Fruit fly (Drosophila melanogaster) whole organism, embryonic: ENCODE data around the gene MED14.

Source experiments
- Aef1 ChIP-seq: fragments of 200-800 bp; sonication (Bioruptor generic); IDR thresholded peaks from 3 replicates; pipeline ENCODE4 v1.3.6; 2022; ENCODE audit warnings: missing biosample characterization, missing genetic modification characterization
- Bteb2 ChIP-seq: fragments of 200-800 bp; sonication (Bioruptor generic); optimal IDR thresholded peaks from 2 replicates; lab custom pipeline; 2016; ENCODE audit warnings: missing biosample characterization, missing genetic modification characterization
- CG10565 ChIP-seq: fragments of 200-800 bp; sonication (Bioruptor generic); optimal IDR thresholded peaks from 3 replicates; lab custom pipeline; 2016; ENCODE audit warnings: missing biosample characterization, mild to moderate bottlenecking, missing genetic modification characterization
- CG11085 ChIP-seq: fragments of 200-800 bp; sonication (Bioruptor generic); IDR thresholded peaks from 2 replicates; pipeline ENCODE4 v1.3.6; 2022; ENCODE audit warnings: missing biosample characterization, missing genetic modification characterization
- CG11247 ChIP-seq: fragments of 200-800 bp; sonication (Bioruptor generic); IDR thresholded peaks from 2 replicates; pipeline ENCODE4 v1.3.6; 2022; ENCODE audit warnings: missing biosample characterization, missing genetic modification characterization
- CG12071 ChIP-seq: fragments of 200-800 bp; sonication (Bioruptor generic); optimal IDR thresholded peaks from 3 replicates; lab custom pipeline; 2018; ENCODE audit warnings: missing biosample characterization, mild to moderate bottlenecking, missing genetic modification characterization
- CG13894 ChIP-seq: fragments of 200-800 bp; sonication (Bioruptor generic); optimal IDR thresholded peaks from 3 replicates; lab custom pipeline; 2018; ENCODE audit warnings: missing biosample characterization, mild to moderate bottlenecking, missing genetic modification characterization, moderate library complexity
- CG16815 ChIP-seq: fragments of 200-800 bp; sonication (Bioruptor generic); optimal IDR thresholded peaks from 3 replicates; lab custom pipeline; 2017; ENCODE audit warnings: missing biosample characterization, mild to moderate bottlenecking, missing genetic modification characterization
- CG31365 ChIP-seq: fragments of 200-800 bp; sonication (Bioruptor generic); optimal IDR thresholded peaks from 2 replicates; lab custom pipeline; 2018; ENCODE audit warnings: missing biosample characterization, mild to moderate bottlenecking, missing genetic modification characterization
- CG32772 ChIP-seq: fragments of 200-800 bp; sonication (Bioruptor generic); IDR thresholded peaks from 2 replicates; pipeline ENCODE4 v1.3.6; 2022; ENCODE audit warnings: missing biosample characterization, missing genetic modification characterization
- CG34376 ChIP-seq: fragments of 200-800 bp; sonication (Bioruptor generic); optimal IDR thresholded peaks from 2 replicates; lab custom pipeline; 2018; ENCODE audit warnings: missing biosample characterization, mild to moderate bottlenecking, missing genetic modification characterization
- CG4424 ChIP-seq: fragments of 200-800 bp; sonication (Bioruptor generic); optimal IDR thresholded peaks from 3 replicates; lab custom pipeline; 2016; ENCODE audit warnings: missing biosample characterization, missing genetic modification characterization
- CG5245 ChIP-seq: fragments of 200-800 bp; sonication (Bioruptor generic); optimal IDR thresholded peaks from 3 replicates; lab custom pipeline; 2016; ENCODE audit warnings: missing biosample characterization, missing genetic modification characterization
- CG7556 ChIP-seq: fragments of 200-800 bp; sonication (Bioruptor generic); optimal IDR thresholded peaks from 2 replicates; lab custom pipeline; 2017; ENCODE audit warnings: missing biosample characterization, mild to moderate bottlenecking, missing genetic modification characterization
- CG9797 ChIP-seq: fragments of 200-800 bp; sonication (Bioruptor generic); optimal IDR thresholded peaks from 3 replicates; lab custom pipeline; 2018; ENCODE audit warnings: missing biosample characterization, mild to moderate bottlenecking, missing genetic modification characterization
- Chrac-16 ChIP-seq: fragments of 200-800 bp; sonication (Bioruptor generic); optimal IDR thresholded peaks from 3 replicates; lab custom pipeline; 2016; ENCODE audit warnings: missing biosample characterization, missing genetic modification characterization
- CoRest ChIP-seq: fragments of 200-800 bp; sonication (Bioruptor generic); optimal IDR thresholded peaks from 3 replicates; lab custom pipeline; 2018; ENCODE audit warnings: missing biosample characterization, mild to moderate bottlenecking, missing genetic modification characterization, moderate library complexity
- Dek ChIP-seq: fragments of 200-800 bp; sonication (Bioruptor generic); optimal IDR thresholded peaks from 3 replicates; lab custom pipeline; 2019; ENCODE audit warnings: missing biosample characterization, mild to moderate bottlenecking, missing genetic modification characterization, moderate library complexity
- Ets97D ChIP-seq: fragments of 200-800 bp; sonication (Bioruptor generic); optimal IDR thresholded peaks from 3 replicates; lab custom pipeline; 2016; ENCODE audit warnings: missing biosample characterization, missing genetic modification characterization
- Hey ChIP-seq: fragments of 200-800 bp; sonication (Bioruptor generic); optimal IDR thresholded peaks from 3 replicates; lab custom pipeline; 2018; ENCODE audit warnings: missing biosample characterization, mild to moderate bottlenecking, missing genetic modification characterization
- Hmr ChIP-seq: fragments of 200-800 bp; sonication (Bioruptor generic); optimal IDR thresholded peaks from 3 replicates; lab custom pipeline; 2017; ENCODE audit warnings: mild to moderate bottlenecking, missing biosample characterization, missing genetic modification reagents, missing genetic modification characterization
- Hmx ChIP-seq: fragments of 200-800 bp; sonication (Bioruptor generic); optimal IDR thresholded peaks from 2 replicates; lab custom pipeline; 2016; ENCODE audit warnings: missing biosample characterization, missing genetic modification characterization
- Jarid2 ChIP-seq: fragments of 200-800 bp; sonication (Bioruptor generic); optimal IDR thresholded peaks from 3 replicates; lab custom pipeline; 2017; ENCODE audit warnings: mild to moderate bottlenecking, missing biosample characterization, missing genetic modification reagents, missing genetic modification characterization
- Mad ChIP-seq: fragments of 200-800 bp; sonication (Bioruptor generic); optimal IDR thresholded peaks from 2 replicates; lab custom pipeline; 2016; ENCODE audit warnings: missing biosample characterization, missing genetic modification characterization
- Meics ChIP-seq: fragments of 200-800 bp; sonication (Bioruptor generic); optimal IDR thresholded peaks from 2 replicates; lab custom pipeline; 2017; ENCODE audit warnings: missing biosample characterization, mild to moderate bottlenecking, missing genetic modification characterization
- Nf-YC ChIP-seq: fragments of 200-800 bp; optimal IDR thresholded peaks from 3 replicates; lab custom pipeline; 2019; ENCODE audit warnings: missing biosample characterization, mild to moderate bottlenecking, missing genetic modification characterization, moderate library complexity
- NfI ChIP-seq: fragments of 200-800 bp; sonication (Bioruptor generic); optimal IDR thresholded peaks from 3 replicates; lab custom pipeline; 2018; ENCODE audit warnings: missing biosample characterization, mild to moderate bottlenecking, missing genetic modification characterization, moderate library complexity
- PHDP ChIP-seq: fragments of 200-800 bp; sonication (Bioruptor generic); optimal IDR thresholded peaks from 3 replicates; lab custom pipeline; 2018; ENCODE audit warnings: missing biosample characterization, mild to moderate bottlenecking, missing genetic modification characterization, moderate library complexity
- Stat92E ChIP-seq, 3 experiments: fragments of >200 bp in 2 of 3; fragments of 200-800 bp in 1 of 3; sonication (Bioruptor generic) in 1 of 3; optimal IDR thresholded peaks; 2 replicates each; lab custom pipeline; 2017 to 2019; ENCODE audit warnings: missing biosample characterization in 3 of 3, missing genetic modification characterization in 3 of 3, mild to moderate bottlenecking in 1 of 3, moderate library complexity in 1 of 3
- amos ChIP-seq: fragments of 200-800 bp; sonication (Bioruptor generic); IDR thresholded peaks from 2 replicates; pipeline ENCODE4 v1.3.6; 2022; ENCODE audit warnings: missing biosample characterization, missing genetic modification characterization; ENCODE audit not compliant: partially characterized antibody
- ara ChIP-seq: fragments of 200-800 bp; sonication (Bioruptor generic); IDR thresholded peaks from 2 replicates; pipeline ENCODE4 v1.3.6; 2022; ENCODE audit warnings: missing biosample characterization, missing genetic modification characterization
- ash1 ChIP-seq: fragments of 200-800 bp; sonication (Bioruptor generic); optimal IDR thresholded peaks from 2 replicates; lab custom pipeline; 2018; ENCODE audit warnings: missing biosample characterization, mild to moderate bottlenecking, missing genetic modification characterization
- chn ChIP-seq: fragments of 200-800 bp; sonication (Bioruptor generic); optimal IDR thresholded peaks from 2 replicates; lab custom pipeline; 2016; ENCODE audit warnings: missing biosample characterization, missing genetic modification characterization
- dimm ChIP-seq: fragments of 200-800 bp; sonication (Bioruptor generic); IDR thresholded peaks from 2 replicates; pipeline ENCODE4 v1.3.6; 2022; ENCODE audit warnings: missing biosample characterization, missing genetic modification characterization
- dpn ChIP-seq, 2 experiments: fragments of 200-800 bp; sonication (Bioruptor generic); optimal IDR thresholded peaks; 3 replicates each; lab custom pipeline; 2016; ENCODE audit warnings: missing biosample characterization in 2 of 2, missing genetic modification characterization in 2 of 2
- dysf ChIP-seq: fragments of 200-800 bp; sonication (Bioruptor generic); IDR thresholded peaks from 3 replicates; pipeline ENCODE4 v1.3.6; 2022; ENCODE audit warnings: missing biosample characterization, missing genetic modification characterization
- gsb ChIP-seq: fragments of 200-800 bp; sonication (Bioruptor generic); IDR thresholded peaks from 2 replicates; pipeline ENCODE4 v1.3.6; 2022; ENCODE audit warnings: missing biosample characterization, missing genetic modification characterization
- hb ChIP-seq: fragments of 200-800 bp; sonication (Bioruptor generic); IDR thresholded peaks from 3 replicates; pipeline ENCODE4 v1.3.6; 2022; ENCODE audit warnings: missing biosample characterization, missing genetic modification characterization; ENCODE audit not compliant: partially characterized antibody
- knrl ChIP-seq: fragments of 200-800 bp; sonication (Bioruptor generic); IDR thresholded peaks from 3 replicates; pipeline ENCODE4 v1.3.6; 2022; ENCODE audit warnings: missing biosample characterization, missing genetic modification characterization; ENCODE audit not compliant: partially characterized antibody
- lab ChIP-seq: fragments of 200-800 bp; sonication (Bioruptor generic); optimal IDR thresholded peaks from 3 replicates; lab custom pipeline; 2017; ENCODE audit warnings: missing biosample characterization, missing genetic modification characterization, mild to moderate bottlenecking, moderate library complexity, missing genetic modification reagents
- nmo ChIP-seq: fragments of 200-800 bp; sonication (Bioruptor generic); optimal IDR thresholded peaks from 2 replicates; lab custom pipeline; 2018; ENCODE audit warnings: missing biosample characterization, mild to moderate bottlenecking, missing genetic modification characterization, moderate library complexity
- phol ChIP-seq: fragments of 200-800 bp; sonication (Bioruptor generic); optimal IDR thresholded peaks from 3 replicates; lab custom pipeline; 2018; ENCODE audit warnings: missing biosample characterization, mild to moderate bottlenecking, missing genetic modification characterization, moderate library complexity
- pita ChIP-seq: fragments of 200-800 bp; sonication (Bioruptor generic); optimal IDR thresholded peaks from 2 replicates; lab custom pipeline; 2017; ENCODE audit warnings: missing biosample characterization, mild to moderate bottlenecking, missing genetic modification characterization
- sens ChIP-seq: fragments of 200-800 bp; sonication (Bioruptor generic); peaks from one replicate; lab custom pipeline; 2016; ENCODE audit warnings: missing biosample characterization, missing genetic modification characterization
- stwl ChIP-seq: fragments of 200-800 bp; sonication (Bioruptor generic); optimal IDR thresholded peaks from 3 replicates; lab custom pipeline; 2018; ENCODE audit warnings: missing biosample characterization, mild to moderate bottlenecking, missing genetic modification characterization, moderate library complexity
- vfl ChIP-seq: fragments of 200-800 bp; sonication (Bioruptor generic); optimal IDR thresholded peaks from 2 replicates; lab custom pipeline; 2016; ENCODE audit warnings: missing biosample characterization, missing genetic modification characterization
- zfh1 ChIP-seq: fragments of 200-800 bp; sonication (Bioruptor generic); IDR thresholded peaks from 3 replicates; pipeline ENCODE4 v1.3.6; 2022; ENCODE audit warnings: missing biosample characterization, missing genetic modification characterization

MED14 gene

DNA sequence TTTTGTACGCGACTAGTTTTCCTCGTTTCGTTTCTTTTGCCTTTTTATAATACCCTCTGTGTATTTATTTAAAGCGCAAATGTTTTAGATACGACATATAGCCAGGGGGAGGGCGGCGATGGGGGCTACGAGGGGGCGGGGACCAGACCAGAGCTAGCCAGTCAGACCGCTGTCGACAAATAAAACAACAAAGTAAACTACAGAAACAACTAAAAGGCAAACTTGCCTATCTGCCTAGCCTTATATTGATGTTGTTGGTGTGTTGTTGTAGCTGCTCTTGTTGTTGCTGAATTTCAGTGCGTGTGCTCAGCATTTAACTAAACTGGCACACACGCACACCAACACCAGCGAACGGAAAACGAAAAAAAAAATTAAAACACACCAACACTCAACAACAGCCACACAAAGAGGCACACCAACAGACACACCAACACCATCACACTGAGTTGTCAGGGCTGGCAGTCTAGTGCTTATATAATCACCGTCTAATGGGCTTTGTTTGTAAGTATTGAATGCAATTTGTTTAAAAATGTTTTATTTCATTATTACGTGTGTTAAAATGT is 36.4 kb downstream of the MED14 start (continued):
- no peak for TF ChIP-seq CG10565 (GFP tag; lab: Kevin White, UChicago)
- TF ChIP-seq Hey (tag; lab: Kevin White, UChicago), result peak; percentile 18
- TF ChIP-seq zfh1 (GFP tag; lab: Robert Waterston, UW), result peak; percentile 13; the same call in 1 of the 3 replicates
- TF ChIP-seq lab, result peak; percentile 70
- no peak for TF ChIP-seq Bteb2
- no peak for TF ChIP-seq CG31365

DNA sequence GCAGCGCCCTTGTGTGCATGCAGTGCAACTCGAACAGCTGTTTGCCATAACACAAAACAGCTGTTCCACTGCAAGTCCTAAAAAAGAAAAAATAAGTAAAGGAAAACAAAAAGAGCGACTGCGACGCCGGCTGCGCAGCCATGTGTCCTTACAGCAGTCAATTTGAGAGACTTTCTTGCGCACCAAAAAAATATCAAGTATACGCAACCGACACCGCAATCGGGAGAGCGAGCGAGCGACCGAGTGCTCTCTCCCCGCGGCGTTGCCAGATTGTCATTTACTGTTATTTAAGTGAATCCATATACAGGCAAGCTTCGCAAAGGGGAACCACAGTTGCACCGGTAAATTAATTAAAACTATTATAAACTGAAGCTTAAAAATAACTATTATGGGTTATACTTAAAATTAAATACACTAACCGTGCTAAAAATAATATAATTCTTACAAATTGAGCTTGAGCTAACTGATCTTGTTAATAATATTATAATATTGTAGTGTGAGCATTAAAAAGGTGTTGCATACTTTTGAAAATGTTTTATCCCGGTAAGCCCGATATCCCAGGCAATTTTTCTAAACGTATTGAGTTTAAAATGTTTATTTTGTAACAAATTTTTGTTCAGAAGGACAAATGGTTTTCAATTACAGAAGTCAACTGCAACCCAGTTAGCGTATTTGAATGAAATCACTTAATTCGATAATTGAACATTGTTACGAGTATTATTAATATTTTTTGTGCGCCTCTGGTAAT is 37.0 kb downstream of the MED14 start:
- TF ChIP-seq CG7556, result peak; percentile 57
- TF ChIP-seq ara, result 0 out of 2 replicates have a peak, but pooled peaks have one; percentile 38
- TF ChIP-seq CG11247 (GFP tag; lab: Robert Waterston, UW), result peak; percentile 71
- no peak for TF ChIP-seq dimm (GFP tag; lab: Robert Waterston, UW)
- peak; percentile 28; the same call in 1 of the 2 replicates for TF ChIP-seq CG11085
- TF ChIP-seq Meics (GFP tag; lab: Kevin White, UChicago), result peak; percentile 15
- TF ChIP-seq hb, result no peak
- no peak for TF ChIP-seq Ets97D (GFP tag; lab: Kevin White, UChicago)
- TF ChIP-seq sens (GFP tag; lab: Kevin White, UChicago), result peak; percentile 89
- TF ChIP-seq Mad (GFP tag; lab: Kevin White, UChicago), result no peak
- peak; percentile 49 for TF ChIP-seq CG4424 (GFP tag; lab: Kevin White, UChicago)
- TF ChIP-seq Hmx (GFP tag; lab: Kevin White, UChicago), result no peak
- TF ChIP-seq Nf-YC (tag; lab: Kevin White, UChicago), result no peak
- peak; percentile 48 for TF ChIP-seq PHDP (tag; lab: Kevin White, UChicago)
- no peak; the same call in 1 of the 2 replicates for TF ChIP-seq amos (GFP tag; lab: Robert Waterston, UW)
- TF ChIP-seq Jarid2 (GFP tag; lab: Kevin White, UChicago), result no peak
- peak; percentile 13 for TF ChIP-seq stwl
- peak; percentile 36 for TF ChIP-seq phol (tag; lab: Kevin White, UChicago)
- no peak for TF ChIP-seq CG12071
- no peak for TF ChIP-seq pita (GFP tag; lab: Kevin White, UChicago)
- no peak for TF ChIP-seq CG9797 (GFP tag; lab: Kevin White, UChicago)
- peak; percentile 54; the same call in 1 of the 3 replicates for TF ChIP-seq dysf (GFP tag; lab: Robert Waterston, UW)
- no peak for TF ChIP-seq ash1 (GFP tag; lab: Kevin White, UChicago)
- TF ChIP-seq Hmr (GFP tag; lab: Kevin White, UChicago), result peak; percentile 14
- TF ChIP-seq Aef1 (GFP tag; lab: Robert Waterston, UW), result peak; percentile 43; the same call in 1 of the 3 replicates
- TF ChIP-seq NfI (GFP tag; lab: Kevin White, UChicago), result peak; percentile 63
- TF ChIP-seq CG5245 (GFP tag; lab: Kevin White, UChicago), result no peak
- peak; percentile 24 for TF ChIP-seq CG34376 (GFP tag; lab: Kevin White, UChicago)
- no peak for TF ChIP-seq Dek (tag; lab: Kevin White, UChicago)
- no peak for TF ChIP-seq CG13894 (tag; lab: Kevin White, UChicago)
- TF ChIP-seq knrl (GFP tag; lab: Robert Waterston, UW), result 0 out of 3 replicates have a peak, but pooled peaks have one; percentile 8
- peak; percentile 43 for TF ChIP-seq CoRest (tag; lab: Kevin White, UChicago)
- peak; percentile 25 for TF ChIP-seq Chrac-16 (GFP tag; lab: Kevin White, UChicago)
- no peak for TF ChIP-seq CG32772
- peak; percentile 26 for TF ChIP-seq CG16815 (GFP tag; lab: Kevin White, UChicago)
- no peak for TF ChIP-seq gsb (GFP tag; lab: Robert Waterston, UW)
- peak; percentile 61 for TF ChIP-seq vfl (GFP tag; lab: Kevin White, UChicago)
- TF ChIP-seq nmo, result peak; percentile 18
- peak in 1 of 2 experiments; percentile 25 for TF ChIP-seq dpn (GFP tag; optimal IDR thresholded peaks at IDR 0.05; lab: Kevin White, UChicago)
- no peak for TF ChIP-seq Stat92E (GFP tag; optimal IDR thresholded peaks at IDR 0.05; lab: Kevin White, UChicago)
- TF ChIP-seq chn (GFP tag; lab: Kevin White, UChicago), result peak; percentile 19
